Fruit fly (Drosophila melanogaster) whole organism, wandering third instar larva: ENCODE results near the gene Sod1.

ENCODE experiments used
- Abd-B ChIP-seq: fragments of >200 bp; optimal IDR thresholded peaks from 2 replicates; lab custom pipeline; 2017; ENCODE audit warnings: missing biosample characterization, missing genetic modification characterization
- CG32264 ChIP-seq: fragments of 200-800 bp; sonication (Bioruptor generic); optimal IDR thresholded peaks from 2 replicates; lab custom pipeline; 2016; ENCODE audit warnings: missing biosample characterization, missing genetic modification characterization
- CrebA ChIP-seq: fragments of 200-800 bp; sonication (Bioruptor generic); optimal IDR thresholded peaks from 2 replicates; lab custom pipeline; 2016; ENCODE audit warnings: missing biosample characterization, mild to moderate bottlenecking, missing genetic modification characterization, borderline replicate concordance
- Dif ChIP-seq: fragments of 200-275, 200-300 bp; sonication (Bioruptor generic); optimal IDR thresholded peaks from 2 replicates; lab custom pipeline; 2018; ENCODE audit warnings: missing biosample characterization, missing genetic modification characterization; ENCODE audit not compliant: partially characterized antibody
- HLH106 ChIP-seq: fragments of 200-800 bp; optimal IDR thresholded peaks from 3 replicates; lab custom pipeline; 2019; ENCODE audit warnings: missing biosample characterization, mild to moderate bottlenecking, missing genetic modification characterization, moderate library complexity
- Hnf4 ChIP-seq: fragments of 200-800 bp; sonication (Bioruptor generic); optimal IDR thresholded peaks from 2 replicates; lab custom pipeline; 2016; ENCODE audit warnings: missing biosample characterization, mild to moderate bottlenecking, missing genetic modification characterization
- Hr78 ChIP-seq: fragments of >200 bp; optimal IDR thresholded peaks from 2 replicates; lab custom pipeline; 2017; ENCODE audit warnings: missing biosample characterization, missing genetic modification characterization
- Hr83 ChIP-seq: fragments of 200-300 bp; sonication (Bioruptor generic); optimal IDR thresholded peaks from 2 replicates; lab custom pipeline; 2016; ENCODE audit warnings: missing biosample characterization, mild to moderate bottlenecking, missing genetic modification characterization, moderate library complexity; ENCODE audit not compliant: poor library complexity, severe bottlenecking
- Myc ChIP-seq: fragments of >200 bp; optimal IDR thresholded peaks from 2 replicates; lab custom pipeline; 2017
- OdsH ChIP-seq: fragments of 200-800 bp; sonication (Bioruptor generic); optimal IDR thresholded peaks from 2 replicates; lab custom pipeline; 2016; ENCODE audit warnings: missing biosample characterization, mild to moderate bottlenecking, missing genetic modification characterization
- Rel ChIP-seq, 2 experiments: fragments of 200-800 bp; sonication (Bioruptor generic) in 1 of 2; optimal IDR thresholded peaks; 2 replicates in 1 of 2; 3 replicates in 1 of 2; lab custom pipeline; 2016 to 2019; ENCODE audit warnings: mild to moderate bottlenecking in 2 of 2, missing biosample characterization in 2 of 2, missing genetic modification characterization in 2 of 2, moderate library complexity in 1 of 2
- Sp1 ChIP-seq: fragments of 200-800 bp; sonication (Bioruptor generic); optimal IDR thresholded peaks from 3 replicates; lab custom pipeline; 2019; ENCODE audit warnings: missing biosample characterization, mild to moderate bottlenecking, missing genetic modification characterization, moderate library complexity
- br ChIP-seq: fragments of 200-800 bp; sonication (Bioruptor generic); optimal IDR thresholded peaks from 2 replicates; lab custom pipeline; 2016; ENCODE audit warnings: missing biosample characterization, missing genetic modification characterization
- brk ChIP-seq: fragments of 200-800 bp; sonication (Bioruptor generic); optimal IDR thresholded peaks from 2 replicates; lab custom pipeline; 2016; ENCODE audit warnings: missing biosample characterization, mild to moderate bottlenecking, missing genetic modification characterization
- dl ChIP-seq, 2 experiments: fragments of 175-275, 200-275 bp in 1 of 2; fragments of 200-275 bp in 1 of 2; sonication (Bioruptor generic); optimal IDR thresholded peaks; lab custom pipeline; 2018; ENCODE audit warnings: mild to moderate bottlenecking in 2 of 2, missing biosample characterization in 2 of 2, missing genetic modification characterization in 2 of 2, moderate library complexity in 2 of 2; ENCODE audit not compliant: partially characterized antibody in 2 of 2, insufficient read depth in 1 of 2
- dmrt93B ChIP-seq: fragments of 200-800 bp; sonication (Bioruptor generic); optimal IDR thresholded peaks from 2 replicates; lab custom pipeline; 2018; ENCODE audit warnings: missing biosample characterization, mild to moderate bottlenecking, missing genetic modification characterization
- dsf ChIP-seq: sonication (Bioruptor generic); optimal IDR thresholded peaks from 2 replicates; lab custom pipeline; 2016; ENCODE audit warnings: missing biosample characterization, missing genetic modification characterization, borderline replicate concordance
- ey ChIP-seq: fragments of 200-800 bp; sonication (Bioruptor generic); optimal IDR thresholded peaks from 2 replicates; lab custom pipeline; 2016; ENCODE audit warnings: missing biosample characterization, missing genetic modification characterization
- foxo ChIP-seq, 2 experiments: fragments of 200-800 bp; sonication (Bioruptor generic); optimal IDR thresholded peaks; 2 replicates in 1 of 2; 3 replicates in 1 of 2; lab custom pipeline; 2016 to 2017; ENCODE audit warnings: missing biosample characterization in 2 of 2, missing genetic modification characterization in 2 of 2
- fru ChIP-seq: fragments of 200-800 bp; sonication (Bioruptor generic); optimal IDR thresholded peaks from 3 replicates; lab custom pipeline; 2016; ENCODE audit warnings: missing biosample characterization, mild to moderate bottlenecking, missing genetic modification characterization
- h ChIP-seq: fragments of 200-800 bp; sonication (Bioruptor generic); optimal IDR thresholded peaks from 3 replicates; lab custom pipeline; 2016; ENCODE audit warnings: missing biosample characterization, mild to moderate bottlenecking, missing genetic modification characterization
- lola ChIP-seq: fragments of >200 bp; optimal IDR thresholded peaks from 2 replicates; lab custom pipeline; 2017; ENCODE audit warnings: missing biosample characterization, missing genetic modification characterization
- pan ChIP-seq: fragments of >200 bp; optimal IDR thresholded peaks from 2 replicates; lab custom pipeline; 2017
- psq ChIP-seq: fragments of 200-800 bp; sonication (Bioruptor generic); optimal IDR thresholded peaks from 3 replicates; lab custom pipeline; 2017; ENCODE audit warnings: missing biosample characterization, mild to moderate bottlenecking, missing genetic modification characterization, moderate library complexity
- rgr ChIP-seq: fragments of 200-800 bp; sonication (Bioruptor generic); optimal IDR thresholded peaks from 3 replicates; lab custom pipeline; 2016; ENCODE audit warnings: missing biosample characterization, mild to moderate bottlenecking, missing genetic modification characterization
- sv ChIP-seq: fragments of 200-800 bp; sonication (Bioruptor generic); optimal IDR thresholded peaks from 3 replicates; lab custom pipeline; 2016; ENCODE audit warnings: missing biosample characterization, missing genetic modification characterization
- tai ChIP-seq: sonication (Bioruptor generic); optimal IDR thresholded peaks from 2 replicates; lab custom pipeline; 2016; ENCODE audit warnings: missing biosample characterization, missing genetic modification characterization
- usp ChIP-seq: fragments of >200 bp; optimal IDR thresholded peaks from 2 replicates; lab custom pipeline; 2017; ENCODE audit warnings: missing biosample characterization, missing genetic modification characterization
- woc ChIP-seq: sonication (Bioruptor generic); optimal IDR thresholded peaks from 2 replicates; lab custom pipeline; 2016; ENCODE audit warnings: missing biosample characterization, mild to moderate bottlenecking, missing genetic modification characterization

Gene Sod1

DNA sequence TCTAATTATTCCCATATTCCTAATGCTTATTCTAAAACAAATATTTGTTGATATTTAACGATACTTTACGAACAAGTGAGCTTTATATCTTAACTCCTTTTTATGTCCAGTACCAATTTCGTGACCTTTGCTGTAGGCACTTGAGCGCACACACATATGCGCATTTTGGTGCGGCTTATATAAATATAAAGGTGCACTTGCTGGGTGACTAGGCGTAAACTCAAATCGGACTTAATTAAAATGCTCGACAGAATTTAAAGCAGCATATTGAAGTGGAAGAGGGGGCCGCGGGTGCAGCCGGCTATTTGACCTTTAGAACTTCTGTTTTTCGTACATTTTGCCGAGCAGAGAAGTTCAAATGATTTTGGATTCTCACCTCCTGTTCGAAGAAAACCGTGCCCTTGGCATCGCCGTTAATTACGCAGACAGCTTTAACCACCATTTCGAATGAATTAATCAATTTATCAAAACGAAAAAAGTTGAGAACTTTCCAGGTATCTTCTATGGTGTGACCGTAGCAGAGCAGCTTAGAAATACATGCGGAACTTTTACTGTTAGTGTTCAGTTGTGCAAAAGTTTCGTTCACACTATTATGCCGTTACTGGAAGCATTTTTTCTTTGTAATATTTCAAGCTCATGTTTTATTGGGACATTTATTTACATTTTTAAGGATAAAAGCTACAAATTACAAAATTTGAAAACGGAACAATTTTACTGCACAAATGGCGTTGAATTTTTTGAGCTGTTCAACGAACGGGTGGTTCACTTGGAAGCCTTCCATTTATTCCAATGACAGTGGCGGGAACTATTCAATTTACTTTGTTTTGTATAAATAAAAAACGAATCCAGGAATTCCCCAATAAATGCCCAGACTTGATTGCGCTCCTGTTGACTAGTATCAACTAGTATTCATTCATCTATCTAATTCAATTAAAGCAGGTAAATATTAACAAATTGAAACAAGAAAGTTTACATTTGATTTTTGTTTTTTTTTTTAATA is at the start of gene Sod1:
TSS of gene Sod1 (minus strand) at position 543 of the 1,000 bp plus-strand sequence.
- no peak for TF ChIP-seq Hr78 (GFP tag; lab: Kevin White, UChicago)
- TF ChIP-seq Myc (lab: Kevin White, UChicago) = no peak
- peak; percentile 89 for TF ChIP-seq Hnf4 (GFP tag; lab: Kevin White, UChicago)
- no peak for TF ChIP-seq tai (GFP tag; lab: Kevin White, UChicago)
- no peak for TF ChIP-seq OdsH (GFP tag; lab: Kevin White, UChicago)
- no peak for TF ChIP-seq brk
- TF ChIP-seq dsf (GFP tag; lab: Kevin White, UChicago) = no peak
- no peak for TF ChIP-seq CG32264 (GFP tag; lab: Kevin White, UChicago)
- no peak for TF ChIP-seq CrebA (GFP tag; lab: Kevin White, UChicago)
- TF ChIP-seq sv (GFP tag; lab: Kevin White, UChicago) = no peak
- peak; percentile 6 for TF ChIP-seq lola (GFP tag; lab: Kevin White, UChicago)
- TF ChIP-seq Rel (GFP tag; optimal IDR thresholded peaks at IDR 0.05; lab: Kevin White, UChicago) = no peak
- peak; percentile 79 for TF ChIP-seq Rel (tag; optimal IDR thresholded peaks at IDR 0.05; lab: Kevin White, UChicago)
- TF ChIP-seq dl (GFP tag; optimal IDR thresholded peaks at IDR 0.05; lab: Kevin White, UChicago; ENCODE audit: insufficient read depth in 1 of 2, partially characterized antibody in 2 of 2) = no peak
- no peak for TF ChIP-seq fru (GFP tag; lab: Kevin White, UChicago)
- TF ChIP-seq foxo (GFP tag; optimal IDR thresholded peaks at IDR 0.05; lab: Kevin White, UChicago) = no peak
- no peak for TF ChIP-seq psq (GFP tag; lab: Kevin White, UChicago)
- TF ChIP-seq Hr83 (GFP tag; lab: Kevin White, UChicago) = peak; percentile 26
- no peak for TF ChIP-seq pan (lab: Kevin White, UChicago)
- peak; percentile 32 for TF ChIP-seq br (GFP tag; lab: Kevin White, UChicago)
- TF ChIP-seq rgr (GFP tag; lab: Kevin White, UChicago) = peak; percentile 19

DNA sequence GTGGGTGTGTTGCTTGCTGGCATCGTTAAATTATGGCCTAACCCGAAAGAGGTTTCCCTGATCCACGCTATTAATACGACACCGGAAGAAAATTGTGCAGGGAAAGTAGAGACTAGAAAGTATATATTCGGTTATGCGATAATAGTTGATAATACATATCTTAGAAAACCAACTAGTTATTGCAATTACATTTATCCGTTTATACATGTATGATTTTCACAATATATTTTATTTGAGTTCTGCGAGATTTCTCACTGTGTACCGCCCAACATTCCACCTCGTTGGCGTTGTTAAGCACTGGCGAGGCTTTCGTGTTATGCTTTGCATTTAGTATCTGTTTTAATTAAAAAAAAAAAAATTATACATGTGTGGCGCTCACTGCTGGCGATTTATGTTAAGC is 41.8 kb upstream of the Sod1 start:
- TF ChIP-seq Rel (GFP tag; optimal IDR thresholded peaks at IDR 0.05; lab: Kevin White, UChicago) = no peak
- no peak for TF ChIP-seq Rel (tag; optimal IDR thresholded peaks at IDR 0.05; lab: Kevin White, UChicago)
- TF ChIP-seq psq (GFP tag; lab: Kevin White, UChicago) = peak; percentile 7
- TF ChIP-seq rgr (GFP tag; lab: Kevin White, UChicago) = peak; percentile 26
- no peak for TF ChIP-seq Dif (GFP tag; lab: Kevin White, UChicago)
- peak; percentile 4 for TF ChIP-seq OdsH (GFP tag; lab: Kevin White, UChicago)
- TF ChIP-seq usp (GFP tag; lab: Kevin White, UChicago) = no peak
- TF ChIP-seq Sp1 = peak; percentile 15
- no peak for TF ChIP-seq dmrt93B
- TF ChIP-seq CrebA (GFP tag; lab: Kevin White, UChicago) = no peak
- TF ChIP-seq dl (GFP tag; optimal IDR thresholded peaks at IDR 0.05; lab: Kevin White, UChicago; ENCODE audit: insufficient read depth in 1 of 2, partially characterized antibody in 2 of 2) = no peak
- peak; percentile 7 for TF ChIP-seq ey (GFP tag; lab: Kevin White, UChicago)
- peak; percentile 18 for TF ChIP-seq HLH106 (tag; lab: Kevin White, UChicago)
- peak; percentile 20 for TF ChIP-seq fru (GFP tag; lab: Kevin White, UChicago)
- TF ChIP-seq h = peak; percentile 47
- peak; percentile 10 for TF ChIP-seq woc (GFP tag; lab: Kevin White, UChicago)
- peak in 1 of 2 experiments; percentile 26 for TF ChIP-seq foxo (GFP tag; optimal IDR thresholded peaks at IDR 0.05; lab: Kevin White, UChicago)
- no peak for TF ChIP-seq Hnf4 (GFP tag; lab: Kevin White, UChicago)

DNA sequence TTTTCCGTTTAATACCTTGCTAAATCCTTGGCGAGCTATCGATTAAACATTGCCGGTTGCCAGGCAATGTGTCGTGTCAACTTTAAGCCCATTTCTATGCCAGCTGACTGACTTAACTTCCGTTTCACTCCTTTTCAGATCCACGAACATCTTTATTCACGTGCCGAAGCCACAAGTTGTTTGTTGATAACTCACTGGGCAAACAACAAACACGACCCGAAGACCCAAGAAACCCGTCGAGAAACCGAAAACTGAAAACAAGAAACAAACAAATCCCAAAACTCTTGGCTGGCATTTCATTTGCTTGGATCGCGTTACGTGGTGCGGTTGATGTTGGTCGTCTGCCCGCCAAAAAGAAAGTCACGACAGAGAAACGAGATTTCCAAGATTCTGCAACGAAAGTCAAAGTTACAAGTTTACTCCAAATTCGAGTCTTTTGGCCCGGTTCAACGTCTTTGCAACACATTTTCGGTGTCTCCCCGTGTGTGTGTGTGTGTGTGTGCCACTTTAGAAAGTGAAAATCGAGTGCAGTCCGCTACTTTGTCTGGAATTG is 37.3 kb upstream of the Sod1 start, which contains the start of gene CG6216:
TSS of gene CG6216 (minus strand) at position 51 of the 553 bp plus-strand sequence.
- TF ChIP-seq sv (GFP tag; lab: Kevin White, UChicago) (no peak), Abd-B (GFP tag; lab: Kevin White, UChicago) (no peak), Rel (GFP tag; optimal IDR thresholded peaks at IDR 0.05; lab: Kevin White, UChicago) (no peak), Rel (tag; optimal IDR thresholded peaks at IDR 0.05; lab: Kevin White, UChicago) (no peak), dmrt93B (no peak)
- TF ChIP-seq, all 38 proteins: peak for 0
